Fruit fly (Drosophila melanogaster) whole organism, adult: ENCODE data around the gene CG44158.
A peak's percentile ranks its signal among the peaks of the same experiment; 100 is the strongest.

ENCODE experiments used
- CG11617 ChIP-seq: fragments of 200-800 bp; sonication (Bioruptor generic); optimal IDR thresholded peaks from 2 replicates; lab custom pipeline; 2017; ENCODE audit warnings: mild to moderate bottlenecking, missing biosample characterization, missing genetic modification reagents, missing genetic modification characterization
- CG12768 ChIP-seq: fragments of 200-800 bp; sonication (Bioruptor generic); optimal IDR thresholded peaks from 2 replicates; lab custom pipeline; 2017; ENCODE audit warnings: missing biosample characterization, missing genetic modification characterization, mild to moderate bottlenecking, moderate library complexity, missing genetic modification reagents
- CG14711 ChIP-seq: fragments of 200-800 bp; sonication (Bioruptor generic); optimal IDR thresholded peaks from 2 replicates; lab custom pipeline; 2018; ENCODE audit warnings: missing biosample characterization, mild to moderate bottlenecking, missing genetic modification characterization, moderate library complexity
- CG1620 ChIP-seq: fragments of 200-800 bp; sonication (Bioruptor generic); optimal IDR thresholded peaks from 2 replicates; lab custom pipeline; 2016; ENCODE audit warnings: missing biosample characterization, missing genetic modification characterization
- CG33017 ChIP-seq: fragments of 200-800 bp; sonication (Bioruptor generic); optimal IDR thresholded peaks from 2 replicates; lab custom pipeline; 2018; ENCODE audit warnings: missing biosample characterization, mild to moderate bottlenecking, missing genetic modification characterization, moderate library complexity
- CG5204 ChIP-seq: fragments of 200-800 bp; sonication (Bioruptor generic); optimal IDR thresholded peaks from 2 replicates; lab custom pipeline; 2016; ENCODE audit warnings: missing biosample characterization, missing genetic modification characterization
- CG7045 ChIP-seq: fragments of 200-800 bp; sonication (Bioruptor generic); optimal IDR thresholded peaks from 2 replicates; lab custom pipeline; 2017; ENCODE audit warnings: missing biosample characterization, mild to moderate bottlenecking, missing genetic modification characterization
- CG7101 ChIP-seq: fragments of 200-800 bp; sonication (Bioruptor generic); optimal IDR thresholded peaks from 2 replicates; lab custom pipeline; 2018; ENCODE audit warnings: missing biosample characterization, mild to moderate bottlenecking, missing genetic modification characterization, moderate library complexity
- Clk ChIP-seq: fragments of 200-800 bp; sonication (Bioruptor generic); optimal IDR thresholded peaks from 2 replicates; lab custom pipeline; 2017; ENCODE audit warnings: missing biosample characterization, missing genetic modification characterization
- Crg-1 ChIP-seq: fragments of 200-800 bp; sonication (Bioruptor generic); optimal IDR thresholded peaks from 2 replicates; lab custom pipeline; 2016; ENCODE audit warnings: missing biosample characterization, missing genetic modification characterization
- Hr96 ChIP-seq: fragments of 200-800 bp; sonication (Bioruptor generic); optimal IDR thresholded peaks from 2 replicates; lab custom pipeline; 2016; ENCODE audit warnings: missing biosample characterization, missing genetic modification characterization
- Mnt ChIP-seq: fragments of 200-800 bp; sonication (Bioruptor generic); optimal IDR thresholded peaks from 2 replicates; lab custom pipeline; 2016; ENCODE audit warnings: missing biosample characterization, mild to moderate bottlenecking, missing genetic modification characterization
- bab1 ChIP-seq: fragments of 200-800 bp; sonication (Bioruptor generic); optimal IDR thresholded peaks from 3 replicates; lab custom pipeline; 2019; ENCODE audit warnings: missing biosample characterization, mild to moderate bottlenecking, missing genetic modification characterization, moderate library complexity
- cic ChIP-seq: fragments of 200-800 bp; sonication (Bioruptor generic); optimal IDR thresholded peaks from 2 replicates; lab custom pipeline; 2017; ENCODE audit warnings: missing biosample characterization, mild to moderate bottlenecking, missing genetic modification characterization, moderate library complexity
- cnc ChIP-seq, 2 experiments: fragments of >200 bp; optimal IDR thresholded peaks; 2 replicates each; lab custom pipeline; 2017
- kay ChIP-seq: fragments of 200-800 bp; sonication (Bioruptor generic); peaks from one replicate; lab custom pipeline; 2016; ENCODE audit warnings: missing biosample characterization, missing genetic modification characterization, borderline replicate concordance
- ovo ChIP-seq: fragments of 200-800 bp; sonication (Bioruptor generic); optimal IDR thresholded peaks from 2 replicates; lab custom pipeline; 2016; ENCODE audit warnings: missing biosample characterization, missing genetic modification characterization
- pad ChIP-seq: fragments of 200-800 bp; sonication (Bioruptor generic); optimal IDR thresholded peaks from 3 replicates; lab custom pipeline; 2017; ENCODE audit warnings: missing biosample characterization, missing genetic modification characterization, mild to moderate bottlenecking, moderate library complexity, missing genetic modification reagents
- tj ChIP-seq: fragments of 200-800 bp; sonication (Bioruptor generic); optimal IDR thresholded peaks from 3 replicates; lab custom pipeline; 2017; ENCODE audit warnings: missing biosample characterization, mild to moderate bottlenecking, missing genetic modification characterization, moderate library complexity
- toe ChIP-seq: fragments of 200-800 bp; sonication (Bioruptor generic); optimal IDR thresholded peaks from 2 replicates; lab custom pipeline; 2016; ENCODE audit warnings: missing biosample characterization, missing genetic modification characterization

The CG44158 gene

DNA sequence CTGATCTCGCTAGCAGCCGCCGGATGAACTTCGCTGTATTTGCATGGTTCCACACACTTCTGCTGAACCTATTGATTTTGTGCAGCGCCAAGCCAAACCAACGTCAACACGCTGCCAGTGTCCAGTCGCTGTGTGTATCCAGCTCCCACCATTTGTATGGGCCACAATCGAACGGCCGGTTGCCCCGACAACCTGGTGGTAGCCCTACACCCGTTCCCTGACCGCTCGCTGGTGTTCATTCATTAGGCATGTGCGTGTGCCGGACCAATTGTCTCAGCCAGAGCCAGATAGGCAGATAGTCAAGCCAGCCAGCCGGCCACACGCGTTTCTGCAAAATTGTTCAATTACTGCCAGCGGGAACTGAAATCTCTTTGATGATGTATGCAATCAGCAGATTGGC, 16.7 kb upstream of the CG44158 start, which contains the start of gene CG14313:
Gene CG14313 (minus strand): TSS at position 101 of the 400 bp plus-strand sequence.
- no peak for TF ChIP-seq CG5204 (GFP tag; lab: Kevin White, UChicago)
- no peak for TF ChIP-seq toe (GFP tag; lab: Kevin White, UChicago)
- TF ChIP-seq Mnt (GFP tag; lab: Kevin White, UChicago): no peak
- no peak for TF ChIP-seq CG1620 (GFP tag; lab: Kevin White, UChicago)
- TF ChIP-seq bab1: no peak
- no peak for TF ChIP-seq cnc (optimal IDR thresholded peaks at IDR 0.05; lab: Kevin White, UChicago)
- TF ChIP-seq pad: no peak
- TF ChIP-seq CG12768 (GFP tag; lab: Kevin White, UChicago): no peak
- TF ChIP-seq ovo (GFP tag; lab: Kevin White, UChicago): no peak
- TF ChIP-seq CG11617 (GFP tag; lab: Kevin White, UChicago): no peak
- TF ChIP-seq CG14711 (tag; lab: Kevin White, UChicago): no peak
- TF ChIP-seq Clk (GFP tag; lab: Kevin White, UChicago): no peak
- no peak for TF ChIP-seq Hr96 (GFP tag; lab: Kevin White, UChicago)

DNA sequence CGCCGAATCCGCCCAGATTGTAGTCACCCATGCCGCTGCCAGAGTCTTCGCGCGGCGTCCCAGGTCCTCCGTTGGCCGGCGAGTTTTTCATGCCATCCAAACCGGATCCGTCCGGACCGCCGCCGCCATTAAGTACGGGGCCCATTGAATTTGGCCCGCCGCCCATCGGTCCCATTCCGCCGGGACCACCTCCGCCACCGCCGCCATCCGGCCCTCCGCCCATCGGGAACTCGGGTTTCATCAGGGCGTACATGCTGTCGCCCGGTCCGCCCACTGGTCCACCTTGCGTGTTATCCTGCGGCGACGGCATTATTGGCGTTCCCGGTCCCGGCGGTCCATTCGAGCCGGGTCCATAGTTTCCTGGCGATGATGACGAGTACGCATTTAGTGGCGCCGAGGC, 13.3 kb upstream of the CG44158 start:
- no peak for TF ChIP-seq CG5204 (GFP tag; lab: Kevin White, UChicago)
- TF ChIP-seq CG14711 (tag; lab: Kevin White, UChicago): no peak
- no peak for TF ChIP-seq ovo (GFP tag; lab: Kevin White, UChicago)
- no peak for TF ChIP-seq cic (GFP tag; lab: Kevin White, UChicago)
- no peak for TF ChIP-seq Crg-1 (GFP tag; lab: Kevin White, UChicago)
- no peak for TF ChIP-seq cnc (optimal IDR thresholded peaks at IDR 0.05; lab: Kevin White, UChicago)
- TF ChIP-seq CG1620 (GFP tag; lab: Kevin White, UChicago): no peak
- TF ChIP-seq Clk (GFP tag; lab: Kevin White, UChicago): no peak
- no peak for TF ChIP-seq CG12768 (GFP tag; lab: Kevin White, UChicago)
- no peak for TF ChIP-seq CG11617 (GFP tag; lab: Kevin White, UChicago)
- no peak for TF ChIP-seq kay (GFP tag; lab: Kevin White, UChicago)
- TF ChIP-seq CG33017 (tag; lab: Kevin White, UChicago): no peak
- TF ChIP-seq pad: no peak
- TF ChIP-seq Mnt (GFP tag; lab: Kevin White, UChicago): no peak

DNA sequence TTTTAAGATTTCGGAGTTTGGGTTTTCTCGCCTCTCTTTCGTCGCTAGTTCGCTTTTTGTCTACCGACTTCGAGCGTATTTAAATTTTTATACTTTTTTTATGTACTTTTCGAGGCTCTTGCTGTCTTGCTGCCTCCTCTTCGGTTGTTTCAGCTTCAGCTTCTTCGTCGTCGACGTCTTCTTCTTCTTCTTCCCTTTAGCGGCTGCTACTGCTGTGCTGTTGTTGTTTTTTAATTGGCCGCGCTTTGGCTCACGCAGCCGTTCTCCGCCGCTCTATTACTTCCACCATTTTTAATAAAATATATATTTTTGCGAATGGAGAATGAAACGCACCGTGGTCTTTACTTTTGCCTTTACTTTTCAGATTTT, 12.0 kb upstream of the CG44158 start:
- TF ChIP-seq Crg-1 (GFP tag; lab: Kevin White, UChicago) (no peak), cnc (optimal IDR thresholded peaks at IDR 0.05; lab: Kevin White, UChicago) (no peak), CG7101 (no peak), CG1620 (GFP tag; lab: Kevin White, UChicago) (no peak), CG14711 (tag; lab: Kevin White, UChicago) (no peak), Hr96 (GFP tag; lab: Kevin White, UChicago) (no peak), CG5204 (GFP tag; lab: Kevin White, UChicago) (no peak), CG12768 (GFP tag; lab: Kevin White, UChicago) (no peak), Mnt (GFP tag; lab: Kevin White, UChicago) (no peak)

dm6 chr3R:18196991-18197801, 11.4 kb upstream of the CG44158 start:
- TF ChIP-seq bab1 (peak; percentile 61), CG5204 (GFP tag; lab: Kevin White, UChicago) (peak; percentile 68), Hr96 (GFP tag; lab: Kevin White, UChicago) (peak; percentile 52), cnc (optimal IDR thresholded peaks at IDR 0.05; lab: Kevin White, UChicago) (no peak), CG1620 (GFP tag; lab: Kevin White, UChicago) (no peak), CG7045 (GFP tag; lab: Kevin White, UChicago) (peak; percentile 45), Clk (GFP tag; lab: Kevin White, UChicago) (no peak), tj (GFP tag; lab: Kevin White, UChicago) (peak; percentile 71), CG14711 (tag; lab: Kevin White, UChicago) (peak; percentile 23), toe (GFP tag; lab: Kevin White, UChicago) (peak; percentile 66), ovo (GFP tag; lab: Kevin White, UChicago) (peak; percentile 83), Mnt (GFP tag; lab: Kevin White, UChicago) (peak; percentile 51), kay (GFP tag; lab: Kevin White, UChicago) (no peak), Crg-1 (GFP tag; lab: Kevin White, UChicago) (no peak), CG11617 (GFP tag; lab: Kevin White, UChicago) (peak; percentile 76), cic (GFP tag; lab: Kevin White, UChicago) (peak; percentile 89), CG33017 (tag; lab: Kevin White, UChicago) (peak; percentile 29), CG12768 (GFP tag; lab: Kevin White, UChicago) (peak; percentile 7), CG7101 (peak; percentile 46), pad (peak; percentile 32)

DNA sequence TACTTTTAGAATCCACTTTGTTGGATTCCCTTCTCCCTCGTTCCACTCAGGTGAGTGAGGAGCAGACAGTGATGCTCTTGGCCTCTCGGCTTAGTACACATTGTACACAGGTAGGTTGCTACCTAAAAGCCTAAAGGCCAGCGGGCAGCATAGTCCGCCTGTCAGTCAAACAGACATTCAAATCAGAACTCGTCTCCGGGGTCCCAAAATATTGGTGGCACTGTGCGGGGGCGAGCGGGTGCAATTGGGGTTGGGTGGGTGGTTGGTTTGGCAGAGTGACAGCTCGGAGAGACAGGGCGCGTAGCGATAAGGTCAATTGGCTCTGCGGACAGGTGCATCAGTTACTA, 10.8 kb upstream of the CG44158 start:
- TF ChIP-seq Mnt (GFP tag; lab: Kevin White, UChicago) (no peak), cnc (optimal IDR thresholded peaks at IDR 0.05; lab: Kevin White, UChicago) (no peak), ovo (GFP tag; lab: Kevin White, UChicago) (no peak), Clk (GFP tag; lab: Kevin White, UChicago) (no peak), CG12768 (GFP tag; lab: Kevin White, UChicago) (no peak), CG14711 (tag; lab: Kevin White, UChicago) (no peak), Hr96 (GFP tag; lab: Kevin White, UChicago) (no peak), pad (no peak), toe (GFP tag; lab: Kevin White, UChicago) (no peak), CG33017 (tag; lab: Kevin White, UChicago) (no peak), CG11617 (GFP tag; lab: Kevin White, UChicago) (no peak), CG7101 (no peak), CG7045 (GFP tag; lab: Kevin White, UChicago) (no peak), bab1 (no peak), Crg-1 (GFP tag; lab: Kevin White, UChicago) (no peak), CG5204 (GFP tag; lab: Kevin White, UChicago) (no peak), CG1620 (GFP tag; lab: Kevin White, UChicago) (no peak), tj (GFP tag; lab: Kevin White, UChicago) (no peak)
